Worm (Caenorhabditis elegans) whole organism, midembryonic: ENCODE data around the gene upb-1.

Experiments
- T22C8.4 ChIP-seq: fragments of 200-800 bp; sonication (Bioruptor generic); IDR thresholded peaks from 2 replicates; pipeline ENCODE4 v1.3.6; 2022; ENCODE audit warnings: missing genetic modification characterization, missing compliant biosample characterization
- cog-1 ChIP-seq: sonication (generic microtip); optimal IDR thresholded peaks from 2 replicates; lab custom pipeline; 2016; ENCODE audit warnings: missing genetic modification characterization, missing compliant biosample characterization
- flt-1 ChIP-seq: fragments of 200-800 bp; sonication (Bioruptor generic); IDR thresholded peaks from 2 replicates; pipeline ENCODE4 v1.3.6; 2022; ENCODE audit warnings: missing genetic modification characterization, missing compliant biosample characterization
- klf-2 ChIP-seq: fragments of 200-800 bp; sonication (Bioruptor generic); conservative IDR thresholded peaks from 2 replicates; pipeline ENCODE4 v1.3.6; 2022; ENCODE audit warnings: missing genetic modification reagents, missing genetic modification characterization, missing compliant biosample characterization
- med-1 ChIP-seq: sonication (generic microtip); optimal IDR thresholded peaks from 2 replicates; lab custom pipeline; 2017; ENCODE audit warnings: missing genetic modification characterization, mild to moderate bottlenecking, missing compliant biosample characterization, antibody characterized with exemption, missing genetic modification reagents; ENCODE audit not compliant: insufficient read depth
- ref-1 ChIP-seq: fragments of 200-800 bp; sonication (Bioruptor generic); conservative IDR thresholded peaks from 2 replicates; pipeline ENCODE4 v1.3.6; 2022; ENCODE audit warnings: missing genetic modification reagents, missing genetic modification characterization, missing compliant biosample characterization
- tab-1 ChIP-seq: fragments of 200-800 bp; sonication (Bioruptor generic); IDR thresholded peaks from 2 replicates; pipeline ENCODE4 v1.3.6; 2022; ENCODE audit warnings: missing genetic modification characterization, missing compliant biosample characterization
- ztf-23 ChIP-seq: fragments of 200-800 bp; sonication (Bioruptor generic); IDR thresholded peaks from 2 replicates; pipeline ENCODE4 v1.3.6; 2022; ENCODE audit warnings: missing genetic modification reagents, missing genetic modification characterization, missing compliant biosample characterization
- ztf-29 ChIP-seq: fragments of 200-800 bp; sonication (Bioruptor generic); IDR thresholded peaks from 2 replicates; pipeline ENCODE4 v1.3.6; 2022; ENCODE audit warnings: missing genetic modification reagents, missing genetic modification characterization, missing compliant biosample characterization

The upb-1 gene

ce11 chrII:6322081-6322480 is 32.2 kb upstream of the upb-1 start:
- TF ChIP-seq ref-1 (GFP tag; lab: Robert Waterston, UW) (no peak), cog-1 (no peak)

- no peak for TF ChIP-seq cog-1
- TF ChIP-seq ref-1 (GFP tag; lab: Robert Waterston, UW) = no peak
- TF ChIP-seq ztf-23 (GFP tag; lab: Robert Waterston, UW) = no peak
- no peak for TF ChIP-seq flt-1
- no peak for TF ChIP-seq med-1
- no peak for TF ChIP-seq ztf-29
- TF ChIP-seq klf-2 = no peak
- TF ChIP-seq tab-1 = no peak
- no peak; the same call in 1 of the 2 replicates for TF ChIP-seq T22C8.4 (GFP tag; lab: Robert Waterston, UW)
Observed at ce11 chrII:6320655-6321388, 30.9 kb upstream of the upb-1 start, which contains the start of gene efr-3. Gene efr-3, minus strand, starts transcription at chrII:6321159.

ce11 chrII:6311888-6312287 is 22.0 kb upstream of the upb-1 start:
- TF ChIP-seq cog-1 = no peak
- TF ChIP-seq ztf-29 = no peak
- TF ChIP-seq tab-1 = no peak
- no peak for TF ChIP-seq ztf-23 (GFP tag; lab: Robert Waterston, UW)
- no peak for TF ChIP-seq med-1
- TF ChIP-seq T22C8.4 (GFP tag; lab: Robert Waterston, UW) = no peak
- no peak for TF ChIP-seq flt-1
- TF ChIP-seq klf-2 = no peak
- TF ChIP-seq ref-1 (GFP tag; lab: Robert Waterston, UW) = no peak

ce11 chrII:6311459-6311858 is 21.6 kb upstream of the upb-1 start:
- no peak for TF ChIP-seq flt-1
- no peak for TF ChIP-seq ztf-29
- no peak for TF ChIP-seq klf-2
- TF ChIP-seq cog-1 = no peak
- no peak for TF ChIP-seq tab-1
- TF ChIP-seq med-1 = no peak
- TF ChIP-seq ref-1 (GFP tag; lab: Robert Waterston, UW) = no peak
- TF ChIP-seq ztf-23 (GFP tag; lab: Robert Waterston, UW) = no peak
- TF ChIP-seq T22C8.4 (GFP tag; lab: Robert Waterston, UW) = no peak

DNA sequence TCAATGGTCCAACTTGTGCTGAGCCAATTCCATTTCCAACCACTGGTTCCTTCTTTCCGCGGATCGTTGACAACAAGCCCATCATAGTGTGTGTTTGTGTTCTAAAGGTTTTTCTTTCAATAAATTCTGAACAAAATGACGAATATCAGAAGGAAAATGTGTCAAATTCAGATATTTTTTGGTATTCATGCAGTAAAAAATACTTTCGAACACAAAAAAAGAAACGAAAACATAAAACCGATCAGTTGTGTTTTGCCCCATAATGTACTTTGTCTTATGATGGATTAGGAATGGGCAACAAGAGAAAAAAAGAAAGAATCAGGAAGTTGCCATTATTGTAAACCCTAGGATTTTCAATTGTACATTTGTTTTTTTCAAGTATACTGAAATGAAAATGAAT is 19.3 kb upstream of the upb-1 start, which contains the start of gene glb-10:
TSS of gene glb-10 (minus strand) at position 101 of the 400 bp plus-strand sequence.
- TF ChIP-seq T22C8.4 (GFP tag; lab: Robert Waterston, UW) (no peak), cog-1 (no peak), klf-2 (no peak), ztf-23 (GFP tag; lab: Robert Waterston, UW) (no peak), tab-1 (no peak), ztf-29 (no peak), med-1 (no peak), ref-1 (GFP tag; lab: Robert Waterston, UW) (no peak), flt-1 (no peak)

DNA sequence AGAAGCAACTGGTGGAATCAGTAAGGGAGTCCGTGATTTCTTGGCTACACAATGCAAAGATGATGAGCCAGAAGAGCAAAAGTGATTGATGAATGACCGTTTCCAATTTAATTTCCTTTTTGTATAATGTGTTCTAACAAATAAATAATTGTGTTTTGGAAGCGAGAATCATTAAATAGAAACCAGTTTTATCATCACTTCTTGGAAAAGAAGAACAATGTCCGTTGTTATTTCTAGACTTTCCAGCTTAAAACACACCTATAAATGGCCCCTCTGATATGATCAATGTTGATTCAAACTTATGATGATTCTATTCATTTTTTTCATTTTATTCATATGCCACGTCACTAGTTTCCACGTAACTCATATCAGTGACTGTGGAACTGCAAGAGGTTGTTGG is 16.2 kb upstream of the upb-1 start, which contains the start of gene C29F5.8:
TSS of gene C29F5.8 (plus strand) at position 301 of the 400 bp plus-strand sequence.
- TF ChIP-seq klf-2 (no peak), ztf-29 (no peak), tab-1 (no peak), ztf-23 (GFP tag; lab: Robert Waterston, UW) (no peak)

DNA sequence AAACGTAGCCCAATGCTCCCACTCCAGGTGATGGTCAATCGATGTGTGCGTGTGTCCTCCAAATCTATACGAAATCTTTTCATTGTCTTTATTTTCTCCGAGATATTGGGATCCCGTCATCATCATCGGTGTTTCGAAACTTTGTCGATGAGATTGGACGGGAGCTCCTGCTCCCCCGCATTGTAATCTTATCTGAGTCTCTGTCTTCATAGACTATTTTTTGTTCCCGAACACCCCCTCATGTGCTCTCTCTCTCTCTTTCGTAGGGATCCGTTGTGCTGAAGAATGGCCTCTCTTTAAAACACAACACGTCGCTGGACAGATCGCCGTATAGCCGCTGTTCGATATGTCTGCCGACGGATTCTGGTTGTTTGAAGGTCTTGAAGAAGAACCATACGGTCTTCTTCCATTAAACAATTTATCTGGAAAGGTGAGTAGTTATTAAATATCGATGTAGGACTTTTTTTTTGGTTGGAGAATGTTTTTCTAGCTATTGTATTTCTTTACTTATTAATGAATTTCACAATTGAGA is 13.4 kb upstream of the upb-1 start, which contains the start of gene C29F5.1:
TSS of gene C29F5.1 (plus strand) at position 317 of the 532 bp plus-strand sequence.
- no peak for TF ChIP-seq ztf-29
- TF ChIP-seq cog-1 = no peak
- TF ChIP-seq T22C8.4 (GFP tag; lab: Robert Waterston, UW) = no peak

ce11 chrII:6294261-6294660 is 4.4 kb upstream of the upb-1 start, which contains the start of gene mps-1:
Gene mps-1, minus strand, starts transcription at chrII:6294361.
- TF ChIP-seq klf-2 = no peak

DNA sequence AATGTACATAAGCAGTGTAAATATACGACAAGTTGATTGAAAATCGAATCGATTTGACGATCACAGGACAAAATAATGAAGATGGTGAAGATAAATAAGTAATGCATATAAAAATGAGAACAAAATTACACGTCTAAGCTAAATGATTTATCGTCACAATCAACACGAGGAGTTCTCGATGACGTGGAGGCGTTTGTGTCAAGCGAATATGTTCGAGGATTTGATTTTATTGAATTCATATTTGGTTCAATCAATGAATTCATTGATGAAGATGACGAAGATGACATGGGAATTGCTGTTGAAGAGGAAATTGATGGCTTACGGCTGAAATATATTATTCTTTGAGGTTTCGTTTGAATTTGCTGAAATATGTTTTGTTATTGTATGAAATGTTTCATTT is 2.6 kb upstream of the upb-1 start, which contains the start of gene nyn-3:
TSS of gene nyn-3 (minus strand) at position 101 of the 400 bp plus-strand sequence.
- TF ChIP-seq cog-1 (no peak), ztf-29 (no peak), flt-1 (no peak), med-1 (no peak), ref-1 (GFP tag; lab: Robert Waterston, UW) (no peak)

DNA sequence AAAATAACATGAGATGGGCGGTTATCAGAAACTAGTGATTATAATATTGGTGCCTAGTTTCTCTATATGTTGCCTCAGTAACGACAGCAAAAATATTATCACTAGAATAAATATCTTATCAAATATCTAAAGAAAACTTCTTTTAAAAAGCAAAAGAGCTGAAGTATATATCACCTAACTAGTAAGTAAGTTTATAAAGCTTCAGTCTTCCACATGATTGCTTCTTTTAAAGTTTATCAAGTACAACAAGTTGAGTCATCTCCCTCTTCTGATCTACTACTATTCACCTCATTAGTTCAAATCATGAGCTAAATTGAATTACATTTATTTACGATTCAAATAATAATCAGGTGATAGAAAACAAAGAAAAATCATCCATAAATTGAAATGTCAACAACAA is 1.8 kb downstream of the upb-1 start:
- no peak for TF ChIP-seq ztf-29
- no peak for TF ChIP-seq ref-1 (GFP tag; lab: Robert Waterston, UW)
- no peak for TF ChIP-seq ztf-23 (GFP tag; lab: Robert Waterston, UW)
- TF ChIP-seq T22C8.4 (GFP tag; lab: Robert Waterston, UW) = no peak
- no peak for TF ChIP-seq flt-1
- TF ChIP-seq klf-2 = no peak
- no peak for TF ChIP-seq med-1
- no peak for TF ChIP-seq cog-1
- no peak for TF ChIP-seq tab-1

DNA sequence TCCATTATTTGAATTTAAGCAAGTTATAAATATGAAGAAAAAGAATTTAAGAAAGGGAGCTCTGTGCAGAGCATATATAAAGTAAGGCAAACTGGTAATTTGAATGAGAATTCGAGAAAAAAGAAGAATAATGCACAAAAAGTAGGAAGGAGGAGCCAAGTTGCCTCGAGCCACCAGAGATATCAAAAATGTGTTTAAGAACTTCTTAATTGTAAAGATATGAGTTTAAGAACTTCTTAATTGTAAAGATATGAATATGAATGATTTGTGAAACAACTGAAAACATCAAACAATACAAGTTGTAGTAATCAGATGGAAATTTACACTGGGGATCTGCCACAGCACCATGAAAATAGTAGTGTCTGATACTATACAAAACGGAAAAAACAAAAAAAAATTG is 3.0 kb downstream of the upb-1 start, which contains the start of gene F13H8.6:
TSS of gene F13H8.6 (minus strand) at position 101 of the 400 bp plus-strand sequence.
- TF ChIP-seq cog-1 = no peak
- no peak for TF ChIP-seq ztf-29
- no peak for TF ChIP-seq flt-1
- TF ChIP-seq ref-1 (GFP tag; lab: Robert Waterston, UW) = no peak
- no peak for TF ChIP-seq ztf-23 (GFP tag; lab: Robert Waterston, UW)
- TF ChIP-seq tab-1 = no peak
- TF ChIP-seq klf-2 = no peak
- TF ChIP-seq T22C8.4 (GFP tag; lab: Robert Waterston, UW) = no peak
- TF ChIP-seq med-1 = no peak
